Worm (Caenorhabditis elegans) whole organism, late embryonic: Measurements from ENCODE around the gene chil-25.

ENCODE experiments used
- Y22D7AL.16 ChIP-seq: sonication (generic microtip); optimal IDR thresholded peaks from 2 replicates; lab custom pipeline; 2016; ENCODE audit warnings: missing genetic modification characterization, missing compliant biosample characterization
- dve-1 ChIP-seq: sonication (generic microtip); optimal IDR thresholded peaks from 2 replicates; lab custom pipeline; 2017; ENCODE audit warnings: antibody characterized with exemption, mild to moderate bottlenecking, missing genetic modification characterization, missing compliant biosample characterization
- eyg-1 ChIP-seq: sonication (generic microtip); optimal IDR thresholded peaks from 2 replicates; lab custom pipeline; 2016; ENCODE audit warnings: missing genotype, missing genetic modification characterization, missing compliant biosample characterization
- lin-11 ChIP-seq: fragments of 200-800 bp; sonication (Bioruptor generic); optimal IDR thresholded peaks from 2 replicates; lab custom pipeline; 2018; ENCODE audit warnings: mild to moderate bottlenecking, missing genetic modification characterization, missing compliant biosample characterization
- pag-3 ChIP-seq: sonication (generic microtip); optimal IDR thresholded peaks from 2 replicates; lab custom pipeline; 2016; ENCODE audit warnings: missing compliant biosample characterization, missing genetic modification characterization, borderline replicate concordance
- pqm-1 ChIP-seq: sonication (generic microtip); optimal IDR thresholded peaks from 2 replicates; lab custom pipeline; 2016; ENCODE audit warnings: missing genetic modification characterization, missing compliant biosample characterization
- pros-1 ChIP-seq: fragments of 150-350 bp; optimal IDR thresholded peaks from 2 replicates; lab custom pipeline; 2014; ENCODE audit warnings: missing biosample characterization, missing genetic modification reagents, missing genetic modification characterization

ce11 chrII:9501955-9502354 is 27.7 kb upstream of the chil-25 start:
- no peak for TF ChIP-seq eyg-1 (tag; lab: Kevin White, UChicago)
- TF ChIP-seq pqm-1 = no peak
- TF ChIP-seq Y22D7AL.16 (tag; lab: Kevin White, UChicago) = no peak
- TF ChIP-seq pag-3 (tag; lab: Kevin White, UChicago) = no peak
- no peak for TF ChIP-seq dve-1 (tag; lab: Kevin White, UChicago)
- no peak for TF ChIP-seq pros-1
- TF ChIP-seq lin-11 (tag; lab: Kevin White, UChicago) = no peak
